Fruit fly (Drosophila melanogaster): ENCODE results near the gene slp1.

slp1 gene

dm6 chr2L:3853507-3854030 lies 28.1 kb downstream of the slp1 start:
- TF ChIP-seq sv (GFP tag; optimal IDR thresholded peaks at IDR 0.05) (no peak), woc (GFP tag; optimal IDR thresholded peaks at IDR 0.05) (no peak), br (GFP tag; optimal IDR thresholded peaks at IDR 0.05) (no peak), lola (GFP tag; optimal IDR thresholded peaks at IDR 0.05) (no peak), CG32264 (GFP tag; optimal IDR thresholded peaks at IDR 0.05) (no peak), fru (GFP tag; optimal IDR thresholded peaks at IDR 0.05) (peak; percentile 4), h (GFP tag; optimal IDR thresholded peaks at IDR 0.05) (peak; percentile 22), Vsx2 (GFP tag; optimal IDR thresholded peaks at IDR 0.05; ENCODE audit: partially characterized antibody) (no peak), tai (GFP tag; optimal IDR thresholded peaks at IDR 0.05) (no peak), jim (GFP tag; optimal IDR thresholded peaks at IDR 0.05) (no peak), dmrt93B (GFP tag; optimal IDR thresholded peaks at IDR 0.05) (no peak), Hr78 (GFP tag; optimal IDR thresholded peaks at IDR 0.05) (no peak), N (GFP tag; optimal IDR thresholded peaks at IDR 0.05) (no peak), ey (GFP tag; optimal IDR thresholded peaks at IDR 0.05) (peak; percentile 6), Dfd (GFP tag; optimal IDR thresholded peaks at IDR 0.05) (no peak), Jra (GFP tag; optimal IDR thresholded peaks at IDR 0.05) (no peak), Abd-B (GFP tag; optimal IDR thresholded peaks at IDR 0.05) (no peak), pan (optimal IDR thresholded peaks at IDR 0.05) (no peak), sage (GFP tag; optimal IDR thresholded peaks at IDR 0.05) (no peak), brk (GFP tag; optimal IDR thresholded peaks at IDR 0.05) (no peak), HLH106 (tag; optimal IDR thresholded peaks at IDR 0.05) (peak; percentile 27), dl (GFP tag; optimal IDR thresholded peaks at IDR 0.05; ENCODE audit: insufficient read depth in 1 of 2, partially characterized antibody in 2 of 2) (no peak), GATAd (GFP tag; optimal IDR thresholded peaks at IDR 0.05) (no peak), OdsH (GFP tag; optimal IDR thresholded peaks at IDR 0.05) (no peak), foxo (GFP tag; optimal IDR thresholded peaks at IDR 0.05) (peak in 1 of 2 experiments; percentile 14), rgr (GFP tag; optimal IDR thresholded peaks at IDR 0.05) (peak; percentile 6), CrebA (GFP tag; optimal IDR thresholded peaks at IDR 0.05; ENCODE audit: borderline replicate concordance) (no peak), usp (GFP tag; optimal IDR thresholded peaks at IDR 0.05) (no peak), Mio (GFP tag; optimal IDR thresholded peaks at IDR 0.05) (no peak), Rel (GFP tag; optimal IDR thresholded peaks at IDR 0.05) (no peak), Rel (tag; optimal IDR thresholded peaks at IDR 0.05) (no peak), Sp1 (GFP tag; optimal IDR thresholded peaks at IDR 0.05) (peak; percentile 5), dsf (GFP tag; optimal IDR thresholded peaks at IDR 0.05; ENCODE audit: borderline replicate concordance) (no peak), Hr83 (GFP tag; optimal IDR thresholded peaks at IDR 0.05; ENCODE audit: poor library complexity, severe bottlenecking) (no peak), CG9705 (GFP tag; optimal IDR thresholded peaks at IDR 0.05) (no peak), Dif (GFP tag; optimal IDR thresholded peaks at IDR 0.05; ENCODE audit: partially characterized antibody) (no peak), psq (GFP tag; optimal IDR thresholded peaks at IDR 0.05) (no peak), Hnf4 (GFP tag; optimal IDR thresholded peaks at IDR 0.05) (no peak)

- no peak for TF ChIP-seq Mio (GFP tag; optimal IDR thresholded peaks at IDR 0.05)
- TF ChIP-seq lola (GFP tag; optimal IDR thresholded peaks at IDR 0.05) = no peak
- no peak for TF ChIP-seq fru (GFP tag; optimal IDR thresholded peaks at IDR 0.05)
- no peak for TF ChIP-seq pan (optimal IDR thresholded peaks at IDR 0.05)
- TF ChIP-seq dsf (GFP tag; optimal IDR thresholded peaks at IDR 0.05; ENCODE audit: borderline replicate concordance) = no peak
- no peak for TF ChIP-seq brk (GFP tag; optimal IDR thresholded peaks at IDR 0.05)
- no peak for TF ChIP-seq CG32264 (GFP tag; optimal IDR thresholded peaks at IDR 0.05)
- no peak for TF ChIP-seq Dif (GFP tag; optimal IDR thresholded peaks at IDR 0.05; ENCODE audit: partially characterized antibody)
- TF ChIP-seq Dfd (GFP tag; optimal IDR thresholded peaks at IDR 0.05) = no peak
- TF ChIP-seq br (GFP tag; optimal IDR thresholded peaks at IDR 0.05) = no peak
- no peak for TF ChIP-seq N (GFP tag; optimal IDR thresholded peaks at IDR 0.05)
- no peak for TF ChIP-seq h (GFP tag; optimal IDR thresholded peaks at IDR 0.05)
- TF ChIP-seq Abd-B (GFP tag; optimal IDR thresholded peaks at IDR 0.05) = no peak
- no peak for TF ChIP-seq CG9705 (GFP tag; optimal IDR thresholded peaks at IDR 0.05)
- no peak for TF ChIP-seq GATAd (GFP tag; optimal IDR thresholded peaks at IDR 0.05)
- TF ChIP-seq Vsx2 (GFP tag; optimal IDR thresholded peaks at IDR 0.05; ENCODE audit: partially characterized antibody) = no peak
- TF ChIP-seq dmrt93B (GFP tag; optimal IDR thresholded peaks at IDR 0.05) = no peak
- no peak for TF ChIP-seq Hr78 (GFP tag; optimal IDR thresholded peaks at IDR 0.05)
- TF ChIP-seq OdsH (GFP tag; optimal IDR thresholded peaks at IDR 0.05) = no peak
Measured at dm6 chr2L:3855528-3856189, 30.2 kb downstream of the slp1 start.

Measured in whole organism, wandering third instar larva.